Worm (Caenorhabditis elegans): Measurements from ENCODE around the gene str-176.

Gene str-176

DNA sequence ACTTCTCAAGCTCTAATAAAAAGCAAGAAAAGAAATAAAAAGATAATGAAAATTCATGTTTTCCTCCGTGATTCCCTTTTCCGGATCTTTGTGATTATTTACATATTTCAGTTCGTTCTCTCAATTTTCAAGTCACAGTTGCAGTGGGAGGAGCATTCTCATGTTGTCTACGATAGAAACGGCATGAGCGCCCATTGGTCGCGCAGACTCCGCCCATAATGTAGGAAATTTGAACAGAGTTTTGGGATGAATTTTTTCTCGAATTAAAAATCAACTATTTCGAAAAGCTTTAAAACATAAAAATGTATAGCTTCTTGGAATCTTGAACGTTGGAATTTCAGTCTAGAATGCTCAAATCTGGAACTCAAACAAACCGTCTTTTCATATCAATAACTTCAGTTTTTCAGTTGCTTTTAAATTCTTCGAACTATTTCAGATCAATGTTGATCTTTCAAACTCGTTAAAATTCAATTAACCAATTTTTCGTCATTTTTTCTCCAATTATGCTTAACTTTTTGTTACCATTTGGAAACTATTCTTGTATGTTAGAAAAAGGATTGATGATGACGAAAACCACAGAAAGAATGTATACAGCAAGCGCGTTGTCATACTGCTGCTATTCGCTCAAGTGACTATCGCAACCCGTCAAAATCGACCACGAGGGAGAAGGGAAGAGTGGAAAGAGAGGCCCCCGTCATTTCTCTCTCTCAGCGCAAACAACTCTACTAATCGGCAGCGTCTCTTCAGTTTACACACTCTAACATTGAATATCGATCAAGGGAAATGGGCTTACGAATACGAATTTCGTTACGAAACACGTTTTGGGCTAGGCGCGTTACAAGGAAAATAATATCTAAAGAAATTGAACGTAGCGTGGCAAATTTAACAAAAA, 31.8 kb downstream of the str-176 start (continued):
- no peak for TF ChIP-seq ceh-63 (GFP tag; optimal IDR thresholded peaks at IDR 0.05)
- TF ChIP-seq sup-37 (GFP tag; optimal IDR thresholded peaks at IDR 0.05) = no peak
- no peak for TF ChIP-seq ces-1 (GFP tag; optimal IDR thresholded peaks at IDR 0.05)
- peak; percentile 46 for TF ChIP-seq lir-3 (tag; optimal IDR thresholded peaks at IDR 0.05; ENCODE audit: poor library complexity)
- TF ChIP-seq rnt-1 (tag; optimal IDR thresholded peaks at IDR 0.05) = peak; percentile 82
- TF ChIP-seq hlh-17 (GFP tag; optimal IDR thresholded peaks at IDR 0.05; ENCODE audit: borderline replicate concordance) = peak; percentile 62
- TF ChIP-seq skn-1 (tag; optimal IDR thresholded peaks at IDR 0.05) = peak; percentile 59
- TF ChIP-seq nhr-76 (tag; optimal IDR thresholded peaks at IDR 0.05) = no peak
- TF ChIP-seq hlh-4 (tag; optimal IDR thresholded peaks at IDR 0.05) = no peak
- no peak for TF ChIP-seq unc-30 (tag; optimal IDR thresholded peaks at IDR 0.05)
- TF ChIP-seq sptf-1 (tag; optimal IDR thresholded peaks at IDR 0.05) = no peak
- TF ChIP-seq elt-2 (tag; optimal IDR thresholded peaks at IDR 0.05) = peak; percentile 35
- peak; percentile 21 for TF ChIP-seq egl-13 (tag; optimal IDR thresholded peaks at IDR 0.05)
- TF ChIP-seq ceh-90 (tag; optimal IDR thresholded peaks at IDR 0.05) = peak; percentile 3
- TF ChIP-seq vab-15 (tag; optimal IDR thresholded peaks at IDR 0.05) = peak; percentile 58
- peak; percentile 59 for TF ChIP-seq jun-1 (tag; optimal IDR thresholded peaks at IDR 0.05)
- TF ChIP-seq efl-1 (optimal IDR thresholded peaks at IDR 0.05) = peak; percentile 49 to 66
- TF ChIP-seq efl-1 (GFP tag; optimal IDR thresholded peaks at IDR 0.05 in 1 of 2) = peak in 1 of 2 experiments; percentile 94
- TF ChIP-seq C04F5.9 (tag; optimal IDR thresholded peaks at IDR 0.05) = peak; percentile 30
- peak; percentile 55 for TF ChIP-seq dsc-1 (tag; optimal IDR thresholded peaks at IDR 0.05)
- no peak for TF ChIP-seq pag-3 (tag; optimal IDR thresholded peaks at IDR 0.05; ENCODE audit: borderline replicate concordance, insufficient read depth)
- peak; percentile 9 to 52 (median 21) for TF ChIP-seq dpl-1 (GFP tag; optimal IDR thresholded peaks at IDR 0.05)
- no peak for TF ChIP-seq ets-5 (GFP tag; IDR thresholded peaks at IDR 0.05)
- TF ChIP-seq mdl-1 (tag; optimal IDR thresholded peaks at IDR 0.05) = peak in 1 of 2 experiments; percentile 92
- TF ChIP-seq fkh-10 (GFP tag; optimal IDR thresholded peaks at IDR 0.05) = peak; percentile 26
- peak; percentile 70 for TF ChIP-seq swsn-7 (tag; optimal IDR thresholded peaks at IDR 0.05)
- peak; percentile 56; the same call in 1 of the 2 replicates for TF ChIP-seq ceh-88 (GFP tag; IDR thresholded peaks at IDR 0.05)
- TF ChIP-seq sox-4 (tag; optimal IDR thresholded peaks at IDR 0.05) = no peak
- peak; percentile 71 for TF ChIP-seq fos-1 (tag; optimal IDR thresholded peaks at IDR 0.05)
- peak; percentile 24 for TF ChIP-seq ceh-8 (GFP tag; optimal IDR thresholded peaks at IDR 0.05)
- peak; percentile 75 for TF ChIP-seq lin-13 (GFP tag; optimal IDR thresholded peaks at IDR 0.05)
- TF ChIP-seq ztf-4 (tag; optimal IDR thresholded peaks at IDR 0.05) = peak; percentile 88
- TF ChIP-seq F16B12.6 (tag; optimal IDR thresholded peaks at IDR 0.05) = no peak
- peak; percentile 98 for TF ChIP-seq ama-1 (optimal IDR thresholded peaks at IDR 0.05)
- peak; percentile 78 for TF ChIP-seq nhr-20 (tag; optimal IDR thresholded peaks at IDR 0.05)
- no peak for TF ChIP-seq fkh-4 (tag; optimal IDR thresholded peaks at IDR 0.05; ENCODE audit: borderline replicate concordance)
- 0 out of 2 replicates have a peak, but pooled peaks have one; percentile 32 for TF ChIP-seq mab-9 (GFP tag; IDR thresholded peaks at IDR 0.05)
- TF ChIP-seq lin-39 (tag; optimal IDR thresholded peaks at IDR 0.05) = no peak
- peak; percentile 72 for TF ChIP-seq nhr-90 (tag; optimal IDR thresholded peaks at IDR 0.05; ENCODE audit: poor library complexity)
- peak; percentile 42 for TF ChIP-seq isw-1 (GFP tag; IDR thresholded peaks at IDR 0.05)

DNA sequence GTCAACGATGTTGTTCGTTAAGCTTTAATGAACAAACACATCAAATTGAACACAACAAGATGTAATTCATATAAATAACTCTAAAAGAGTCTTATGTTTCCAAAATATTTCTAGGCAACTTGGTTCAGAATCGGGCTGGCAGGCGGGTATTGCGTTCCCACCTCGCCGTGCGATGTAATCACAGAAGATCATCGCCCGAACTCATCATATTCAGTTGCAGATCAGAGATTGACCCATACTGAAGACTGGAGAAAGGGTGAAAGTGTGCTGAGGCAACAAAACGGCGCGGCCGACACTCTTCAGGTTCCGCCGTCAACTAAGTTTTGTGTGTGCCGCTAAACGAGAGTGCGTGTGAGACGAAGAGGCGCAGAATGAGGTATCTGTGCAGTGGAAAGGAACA, 35.1 kb downstream of the str-176 start:
- TF ChIP-seq aha-1 (tag; optimal IDR thresholded peaks at IDR 0.05) = peak; percentile 12
- peak; percentile 93 for TF ChIP-seq rnt-1 (tag; optimal IDR thresholded peaks at IDR 0.05)
- TF ChIP-seq unc-86 (tag; optimal IDR thresholded peaks at IDR 0.05) = peak; percentile 69
- peak; percentile 71 to 78 (median 71) for TF ChIP-seq ceh-82 (tag; optimal IDR thresholded peaks at IDR 0.05)
- TF ChIP-seq nhr-28 (tag; optimal IDR thresholded peaks at IDR 0.05) = no peak
- TF ChIP-seq xbp-1 (tag; optimal IDR thresholded peaks at IDR 0.05) = peak; percentile 84
- TF ChIP-seq Y116A8C.19 (tag; optimal IDR thresholded peaks at IDR 0.05; ENCODE audit: borderline replicate concordance) = no peak
- no peak for TF ChIP-seq sptf-1 (tag; optimal IDR thresholded peaks at IDR 0.05)
- TF ChIP-seq nhr-47 (tag; optimal IDR thresholded peaks at IDR 0.05) = peak; percentile 92
- TF ChIP-seq tlp-1 (tag; optimal IDR thresholded peaks at IDR 0.05) = no peak
- TF ChIP-seq egl-13 (tag; optimal IDR thresholded peaks at IDR 0.05) = peak; percentile 62
- peak; percentile 76 for TF ChIP-seq mep-1 (tag; optimal IDR thresholded peaks at IDR 0.05)
- peak; percentile 44 for TF ChIP-seq nhr-11 (tag; optimal IDR thresholded peaks at IDR 0.05)
- no peak for TF ChIP-seq lin-15B (tag; optimal IDR thresholded peaks at IDR 0.05)
- peak; percentile 85 for TF ChIP-seq ceh-8 (GFP tag; optimal IDR thresholded peaks at IDR 0.05)
- no peak for TF ChIP-seq unc-62 (GFP tag; optimal IDR thresholded peaks at IDR 0.05)
- no peak for TF ChIP-seq fkh-10 (GFP tag; optimal IDR thresholded peaks at IDR 0.05)
- peak; percentile 73; the same call in 1 of the 2 replicates for TF ChIP-seq ceh-88 (GFP tag; IDR thresholded peaks at IDR 0.05)

Data from whole organism, L1 larva.